Worm (Caenorhabditis elegans) whole organism, young adult: Measurements from ENCODE around the gene rhr-2.

Experiments used
- B0035.1 ChIP-seq: sonication (generic microtip); optimal IDR thresholded peaks from 2 replicates; lab custom pipeline; 2016; ENCODE audit warnings: missing genetic modification characterization, mild to moderate bottlenecking, missing compliant biosample characterization, missing genotype, missing genetic modification reagents
- B0336.3 ChIP-seq: fragments of 200-800 bp; sonication (Bioruptor generic); IDR thresholded peaks from 2 replicates; pipeline ENCODE4 v1.3.6; 2022; ENCODE audit warnings: missing genetic modification characterization, missing compliant biosample characterization
- D2030.7 ChIP-seq: fragments of 200-800 bp; sonication (Bioruptor generic); IDR thresholded peaks from 2 replicates; pipeline ENCODE4 v1.3.6; 2022; ENCODE audit warnings: missing genetic modification reagents, missing genetic modification characterization, missing compliant biosample characterization
- F23B12.7 ChIP-seq: sonication (generic microtip); optimal IDR thresholded peaks from 2 replicates; lab custom pipeline; 2017; ENCODE audit warnings: missing genetic modification characterization, mild to moderate bottlenecking, missing compliant biosample characterization, antibody characterized with exemption, moderate library complexity; ENCODE audit not compliant: insufficient read depth
- F52B5.7 ChIP-seq: sonication (generic microtip); optimal IDR thresholded peaks from 2 replicates; lab custom pipeline; 2016; ENCODE audit warnings: mild to moderate bottlenecking, missing genetic modification characterization, missing compliant biosample characterization
- F57C9.4 ChIP-seq: sonication (generic microtip); optimal IDR thresholded peaks from 2 replicates; lab custom pipeline; 2017; ENCODE audit warnings: mild to moderate bottlenecking, missing genetic modification characterization, missing compliant biosample characterization
- K12H6.12 ChIP-seq: fragments of 200-800 bp; sonication (Bioruptor generic); optimal IDR thresholded peaks from 2 replicates; lab custom pipeline; 2018; ENCODE audit warnings: mild to moderate bottlenecking, missing genetic modification characterization, missing compliant biosample characterization
- Y53F4B.3 ChIP-seq: fragments of 200-800 bp; sonication (Bioruptor generic); IDR thresholded peaks from 2 replicates; pipeline ENCODE4 v1.3.6; 2022; ENCODE audit warnings: missing genetic modification reagents, missing genetic modification characterization, missing compliant biosample characterization
- Y53G8AR.9 ChIP-seq: fragments of 200-800 bp; sonication (Bioruptor generic); conservative IDR thresholded peaks from 2 replicates; pipeline ENCODE4 v1.3.6; 2022; ENCODE audit warnings: missing genetic modification reagents, missing genetic modification characterization, missing compliant biosample characterization
- Y56A3A.18 ChIP-seq: fragments of 200-800 bp; sonication (Bioruptor generic); IDR thresholded peaks from 2 replicates; pipeline ENCODE4 v1.3.6; 2022; ENCODE audit warnings: missing genetic modification reagents, missing genetic modification characterization, missing compliant biosample characterization
- akir-1 ChIP-seq: fragments of 200-800 bp; sonication (Bioruptor generic); optimal IDR thresholded peaks from 2 replicates; lab custom pipeline; 2018; ENCODE audit warnings: mild to moderate bottlenecking, missing genetic modification characterization, moderate library complexity, missing compliant biosample characterization
- aptf-2 ChIP-seq: fragments of 200-800 bp; sonication (Bioruptor generic); conservative IDR thresholded peaks from 2 replicates; pipeline ENCODE4 v1.3.6; 2022; ENCODE audit warnings: missing genetic modification reagents, missing genetic modification characterization, missing compliant biosample characterization
- attf-5 ChIP-seq: fragments of 200-800 bp; sonication (Bioruptor generic); optimal IDR thresholded peaks from 2 replicates; lab custom pipeline; 2018; ENCODE audit warnings: mild to moderate bottlenecking, missing genetic modification characterization, missing compliant biosample characterization
- attf-6 ChIP-seq: fragments of 200-800 bp; sonication (Bioruptor generic); IDR thresholded peaks from 2 replicates; pipeline ENCODE4 v1.3.6; 2022; ENCODE audit warnings: missing genetic modification reagents, missing genetic modification characterization, missing compliant biosample characterization
- cebp-1 ChIP-seq, 2 experiments: fragments of 200-800 bp in 1 of 2; sonication (Bioruptor generic) in 1 of 2; sonication (generic microtip) in 1 of 2; IDR thresholded peaks in 1 of 2; optimal IDR thresholded peaks in 1 of 2; 2 replicates each; pipeline versions ENCODE4 v1.3.6 to Lab custom; 2017 to 2022; ENCODE audit warnings: missing compliant biosample characterization in 2 of 2, missing genetic modification characterization in 2 of 2, mild to moderate bottlenecking in 1 of 2, missing genetic modification reagents in 1 of 2, moderate library complexity in 1 of 2
- ceh-40 ChIP-seq: fragments of 200-800 bp; sonication (Bioruptor generic); IDR thresholded peaks from 2 replicates; pipeline ENCODE4 v1.3.6; 2022; ENCODE audit warnings: missing genetic modification characterization, missing compliant biosample characterization
- ceh-58 ChIP-seq: fragments of 200-800 bp; sonication (Bioruptor generic); IDR thresholded peaks from 2 replicates; pipeline ENCODE4 v1.3.6; 2022; ENCODE audit warnings: missing genetic modification characterization, missing compliant biosample characterization
- ceh-91 ChIP-seq: fragments of 200-800 bp; sonication (Bioruptor generic); IDR thresholded peaks from 2 replicates; pipeline ENCODE4 v1.3.6; 2022; ENCODE audit warnings: missing genetic modification reagents, missing genetic modification characterization, missing compliant biosample characterization
- dox-1 ChIP-seq: fragments of 200-800 bp; sonication (Bioruptor generic); IDR thresholded peaks from 2 replicates; pipeline ENCODE4 v1.3.6; 2022; ENCODE audit warnings: missing genetic modification reagents, missing genetic modification characterization, missing compliant biosample characterization
- dpff-1 ChIP-seq: sonication (generic microtip); optimal IDR thresholded peaks from 2 replicates; lab custom pipeline; 2017; ENCODE audit warnings: mild to moderate bottlenecking, missing genetic modification characterization, missing compliant biosample characterization
- dpl-1 ChIP-seq: fragments of 150-350 bp; optimal IDR thresholded peaks from 2 replicates; lab custom pipeline; 2014; ENCODE audit warnings: missing biosample characterization, missing genetic modification reagents, missing genetic modification characterization
- egl-18 ChIP-seq: fragments of 200-800 bp; sonication (Bioruptor generic); IDR thresholded peaks from 2 replicates; pipeline ENCODE4 v1.3.6; 2022; ENCODE audit warnings: missing genetic modification reagents, missing genetic modification characterization, missing compliant biosample characterization
- egl-44 ChIP-seq: fragments of 200-800 bp; sonication (Bioruptor generic); IDR thresholded peaks from 2 replicates; pipeline ENCODE4 v1.3.6; 2022; ENCODE audit warnings: missing genetic modification reagents, missing genetic modification characterization, missing compliant biosample characterization
- egrh-3 ChIP-seq: fragments of 200-800 bp; sonication (Bioruptor generic); IDR thresholded peaks from 2 replicates; pipeline ENCODE4 v1.3.6; 2022; ENCODE audit warnings: missing genetic modification reagents, missing genetic modification characterization, missing compliant biosample characterization
- ekl-4 ChIP-seq: fragments of 200-800 bp; sonication (Bioruptor generic); IDR thresholded peaks from 2 replicates; pipeline ENCODE4 v1.3.6; 2022; ENCODE audit warnings: missing genetic modification reagents, missing genetic modification characterization, missing compliant biosample characterization
- gei-17 ChIP-seq: fragments of 200-800 bp; sonication (Bioruptor generic); optimal IDR thresholded peaks from 2 replicates; lab custom pipeline; 2018; ENCODE audit warnings: mild to moderate bottlenecking, missing genetic modification characterization, missing compliant biosample characterization
- him-1 ChIP-seq: sonication (generic microtip); optimal IDR thresholded peaks from 2 replicates; lab custom pipeline; 2016; ENCODE audit warnings: missing genotype, missing genetic modification reagents, missing genetic modification characterization, missing compliant biosample characterization
- hlh-26 ChIP-seq: fragments of 200-800 bp; sonication (Bioruptor generic); conservative IDR thresholded peaks from 2 replicates; pipeline ENCODE4 v1.3.6; 2022; ENCODE audit warnings: missing genetic modification reagents, missing genetic modification characterization, missing compliant biosample characterization
- hmg-1.2 ChIP-seq: fragments of 200-800 bp; sonication (Bioruptor generic); IDR thresholded peaks from 2 replicates; pipeline ENCODE4 v1.3.6; 2022; ENCODE audit warnings: missing genetic modification reagents, missing genetic modification characterization, missing compliant biosample characterization
- hmg-20 ChIP-seq: fragments of 200-800 bp; sonication (Bioruptor generic); IDR thresholded peaks from 2 replicates; pipeline ENCODE4 v1.3.6; 2022; ENCODE audit warnings: missing genetic modification reagents, missing genetic modification characterization, missing compliant biosample characterization
- let-526 ChIP-seq: fragments of 200-800 bp; sonication (Bioruptor generic); IDR thresholded peaks from 2 replicates; pipeline ENCODE4 v1.3.6; 2022; ENCODE audit warnings: missing genetic modification reagents, missing genetic modification characterization, missing compliant biosample characterization
- lin-35 ChIP-seq, 3 experiments: fragments of 150-350 bp in 2 of 3; sonication (generic microtip) in 1 of 3; optimal IDR thresholded peaks; 2 replicates each; lab custom pipeline; 2014 to 2018; ENCODE audit warnings: missing biosample characterization in 3 of 3, missing genetic modification characterization in 3 of 3, missing genetic modification reagents in 3 of 3
- lir-1 ChIP-seq: fragments of 200-800 bp; sonication (Bioruptor generic); conservative IDR thresholded peaks from 2 replicates; pipeline ENCODE4 v1.3.6; 2022; ENCODE audit warnings: missing genetic modification reagents, missing genetic modification characterization, missing compliant biosample characterization
- madf-8 ChIP-seq: fragments of 200-800 bp; sonication (Bioruptor generic); conservative IDR thresholded peaks from 2 replicates; pipeline ENCODE4 v1.3.6; 2022; ENCODE audit warnings: missing genetic modification reagents, missing genetic modification characterization, missing compliant biosample characterization
- mes-4 ChIP-seq: sonication (generic microtip); optimal IDR thresholded peaks from 2 replicates; lab custom pipeline; 2016; ENCODE audit warnings: missing genotype, missing genetic modification characterization, missing compliant biosample characterization
- nhr-179 ChIP-seq: sonication (generic microtip); optimal IDR thresholded peaks from 2 replicates; lab custom pipeline; 2016; ENCODE audit warnings: mild to moderate bottlenecking, missing genetic modification characterization, missing compliant biosample characterization
- nhr-80 ChIP-seq: sonication (generic microtip); optimal IDR thresholded peaks from 2 replicates; lab custom pipeline; 2016; ENCODE audit warnings: missing genetic modification characterization, missing compliant biosample characterization
- nhr-90 ChIP-seq: sonication (generic microtip); optimal IDR thresholded peaks from 2 replicates; lab custom pipeline; 2016; ENCODE audit warnings: missing genotype, mild to moderate bottlenecking, missing genetic modification characterization, missing compliant biosample characterization
- pha-4 ChIP-seq: fragments of 150-350 bp; sonication (generic microtip); optimal IDR thresholded peaks from 2 replicates; lab custom pipeline; 2014; ENCODE audit warnings: missing biosample characterization, missing genetic modification reagents, missing genetic modification characterization
- rcor-1 ChIP-seq: fragments of 200-800 bp; sonication (Bioruptor generic); IDR thresholded peaks from 2 replicates; pipeline ENCODE4 v1.3.6; 2022; ENCODE audit warnings: missing genetic modification reagents, missing genetic modification characterization, missing compliant biosample characterization
- rpc-1 ChIP-seq, 2 experiments: fragments of 150-350 bp in 1 of 2; sonication (generic microtip) in 1 of 2; optimal IDR thresholded peaks; 2 replicates each; lab custom pipeline; 2014 to 2018; ENCODE audit warnings: missing biosample characterization in 1 of 2, missing genetic modification characterization in 1 of 2, missing genetic modification reagents in 1 of 2, missing genotype in 1 of 2
- sea-2 ChIP-seq: fragments of 200-800 bp; sonication (Bioruptor generic); IDR thresholded peaks from 2 replicates; pipeline ENCODE4 v1.3.6; 2022; ENCODE audit warnings: missing genetic modification characterization, missing compliant biosample characterization
- tbp1 ChIP-seq: fragments of 200-800 bp; sonication (Bioruptor generic); optimal IDR thresholded peaks from 2 replicates; lab custom pipeline; 2018; ENCODE audit warnings: mild to moderate bottlenecking, missing genetic modification characterization, missing compliant biosample characterization
- unc-130 ChIP-seq: sonication (generic microtip); optimal IDR thresholded peaks from 2 replicates; lab custom pipeline; 2016; ENCODE audit warnings: missing genetic modification reagents, missing genetic modification characterization, missing compliant biosample characterization
- unc-62 ChIP-seq: fragments of 150-350 bp; optimal IDR thresholded peaks from 2 replicates; lab custom pipeline; 2014; ENCODE audit warnings: missing biosample characterization, missing genetic modification reagents, missing genetic modification characterization
- zfh-2 ChIP-seq: fragments of 200-800 bp; sonication (Bioruptor generic); conservative IDR thresholded peaks from 2 replicates; pipeline ENCODE4 v1.3.6; 2022; ENCODE audit warnings: missing genetic modification reagents, missing genetic modification characterization, missing compliant biosample characterization
- ztf-18 ChIP-seq: sonication (generic microtip); optimal IDR thresholded peaks from 2 replicates; lab custom pipeline; 2016; ENCODE audit warnings: missing genotype, mild to moderate bottlenecking, missing genetic modification characterization, missing compliant biosample characterization
- ztf-6 ChIP-seq: fragments of 200-800 bp; sonication (Bioruptor generic); IDR thresholded peaks from 2 replicates; pipeline ENCODE4 v1.3.6; 2022; ENCODE audit warnings: missing genetic modification reagents, missing genetic modification characterization, missing compliant biosample characterization

rhr-2 gene

ce11 chrV:11764373-11764954 lies 34.5 kb upstream of the rhr-2 start, which contains the start of the genes F55A11.1 and syx-5 (continued):
- peak in 1 of 3 experiments; percentile 69 for TF ChIP-seq lin-35 (GFP tag; optimal IDR thresholded peaks at IDR 0.05; lab: Kevin White, UChicago)
- no peak for TF ChIP-seq ceh-91 (GFP tag; lab: Robert Waterston, UW)
- TF ChIP-seq K12H6.12 (tag; lab: Kevin White, UChicago) = peak; percentile 65
- peak; percentile 63 for TF ChIP-seq nhr-80 (tag; lab: Kevin White, UChicago)
- TF ChIP-seq zfh-2 = no peak
- peak; percentile 67 for TF ChIP-seq attf-5 (GFP tag; lab: Kevin White, UChicago)
- peak; percentile 71 for TF ChIP-seq B0336.3 (GFP tag; lab: Robert Waterston, UW)
- no peak for TF ChIP-seq nhr-90 (tag; lab: Kevin White, UChicago)
- no peak for TF ChIP-seq F57C9.4
- TF ChIP-seq tbp1 (GFP tag; lab: Kevin White, UChicago) = peak; percentile 58
- no peak for TF ChIP-seq ceh-40 (GFP tag; lab: Robert Waterston, UW)
- TF ChIP-seq gei-17 (GFP tag; lab: Kevin White, UChicago) = peak; percentile 50
- TF ChIP-seq ekl-4 (GFP tag; lab: Robert Waterston, UW) = peak; percentile 73; the same call in 1 of the 2 replicates
- no peak for TF ChIP-seq unc-130 (GFP tag; lab: Kevin White, UChicago)
- TF ChIP-seq rpc-1 (optimal IDR thresholded peaks at IDR 0.05; lab: Kevin White, UChicago) = no peak
- TF ChIP-seq rpc-1 (tag; optimal IDR thresholded peaks at IDR 0.05; lab: Kevin White, UChicago) = no peak
- no peak for TF ChIP-seq pha-4
- peak; percentile 86 for TF ChIP-seq dox-1 (GFP tag; lab: Robert Waterston, UW)
- TF ChIP-seq F23B12.7 (tag; lab: Kevin White, UChicago) = no peak
- no peak for TF ChIP-seq dpff-1
- TF ChIP-seq D2030.7 = peak; percentile 56; the same call in 1 of the 2 replicates
- TF ChIP-seq lir-1 (GFP tag; lab: Robert Waterston, UW) = no peak
- TF ChIP-seq ztf-6 (GFP tag; lab: Robert Waterston, UW) = no peak
- no peak for TF ChIP-seq akir-1 (GFP tag; lab: Kevin White, UChicago)
- no peak for TF ChIP-seq sea-2 (GFP tag; lab: Robert Waterston, UW)
- TF ChIP-seq him-1 (tag; lab: Kevin White, UChicago) = peak; percentile 29
- no peak for TF ChIP-seq egrh-3 (GFP tag; lab: Robert Waterston, UW)
- no peak for TF ChIP-seq F52B5.7
- TF ChIP-seq rcor-1 (GFP tag; lab: Robert Waterston, UW) = peak; percentile 79
- TF ChIP-seq egl-18 (GFP tag; lab: Robert Waterston, UW) = no peak
- TF ChIP-seq Y53G8AR.9 (GFP tag; lab: Robert Waterston, UW) = peak; percentile 23; the same call in 1 of the 2 replicates
- TF ChIP-seq ztf-18 = peak; percentile 45
- no peak for TF ChIP-seq hlh-26 (GFP tag; lab: Robert Waterston, UW)
- no peak for TF ChIP-seq attf-6 (GFP tag; lab: Robert Waterston, UW)
- no peak for TF ChIP-seq ceh-58 (GFP tag; lab: Robert Waterston, UW)
- TF ChIP-seq hmg-1.2 = peak; percentile 61
- TF ChIP-seq mes-4 (tag; lab: Kevin White, UChicago) = no peak
- no peak for TF ChIP-seq unc-62 (GFP tag; lab: Kevin White, UChicago)
- peak; percentile 30 for TF ChIP-seq dpl-1 (GFP tag; lab: Kevin White, UChicago)
- TF ChIP-seq let-526 (GFP tag; lab: Robert Waterston, UW) = no peak
- no peak for TF ChIP-seq cebp-1 (GFP tag; IDR thresholded peaks at IDR 0.05; lab: Robert Waterston, UW)
- TF ChIP-seq cebp-1 (tag; optimal IDR thresholded peaks at IDR 0.05; lab: Kevin White, UChicago) = peak; percentile 74
- peak; percentile 7 for TF ChIP-seq B0035.1 (tag; lab: Kevin White, UChicago)
- TF ChIP-seq nhr-179 (tag; lab: Kevin White, UChicago) = no peak
- TF ChIP-seq egl-44 (GFP tag; lab: Robert Waterston, UW) = no peak
- TF ChIP-seq Y53F4B.3 (GFP tag; lab: Robert Waterston, UW) = no peak
- TF ChIP-seq Y56A3A.18 (GFP tag; lab: Robert Waterston, UW) = 0 out of 2 replicates have a peak, but pooled peaks have one; percentile 71
- peak; percentile 34; the same call in 1 of the 2 replicates for TF ChIP-seq madf-8
- TF ChIP-seq hmg-20 = peak; percentile 53; the same call in 1 of the 2 replicates
- no peak for TF ChIP-seq aptf-2 (GFP tag; lab: Robert Waterston, UW)
